Fruit fly (Drosophila melanogaster) whole organism, embryonic: ENCODE measurements around the gene CG45066.

Source experiments
- Aef1 ChIP-seq: fragments of 200-800 bp; sonication (Bioruptor generic); IDR thresholded peaks from 3 replicates; pipeline ENCODE4 v1.3.6; 2022; ENCODE audit warnings: missing biosample characterization, missing genetic modification characterization
- Atf6 ChIP-seq: fragments of 200-800 bp; sonication (Bioruptor generic); IDR thresholded peaks from 2 replicates; pipeline ENCODE4 v1.3.6; 2022; ENCODE audit warnings: missing biosample characterization, missing genetic modification characterization
- BEAF-32 ChIP-seq: fragments of 200-800 bp; sonication (Bioruptor generic); optimal IDR thresholded peaks from 3 replicates; lab custom pipeline; 2017; ENCODE audit warnings: missing biosample characterization, missing genetic modification characterization, mild to moderate bottlenecking, moderate library complexity, missing genetic modification reagents
- CG12236 ChIP-seq: fragments of 200-800 bp; sonication (Bioruptor generic); optimal IDR thresholded peaks from 2 replicates; lab custom pipeline; 2016; ENCODE audit warnings: missing biosample characterization, missing genetic modification characterization
- CG15696 ChIP-seq: fragments of 200-800 bp; sonication (Bioruptor generic); optimal IDR thresholded peaks from 2 replicates; lab custom pipeline; 2019; ENCODE audit warnings: missing biosample characterization, mild to moderate bottlenecking, missing genetic modification characterization, moderate library complexity
- CG1603 ChIP-seq: fragments of 200-800 bp; sonication (Bioruptor generic); optimal IDR thresholded peaks from 2 replicates; lab custom pipeline; 2019; ENCODE audit warnings: missing biosample characterization, mild to moderate bottlenecking, missing genetic modification characterization, moderate library complexity
- CG16779 ChIP-seq: fragments of 200-800 bp; sonication (Bioruptor generic); IDR thresholded peaks from 2 replicates; pipeline ENCODE4 v1.3.6; 2022; ENCODE audit warnings: missing biosample characterization, missing genetic modification characterization
- CG16815 ChIP-seq: fragments of 200-800 bp; sonication (Bioruptor generic); optimal IDR thresholded peaks from 3 replicates; lab custom pipeline; 2017; ENCODE audit warnings: missing biosample characterization, mild to moderate bottlenecking, missing genetic modification characterization
- CG1792 ChIP-seq: fragments of 200-800 bp; sonication (Bioruptor generic); optimal IDR thresholded peaks from 2 replicates; lab custom pipeline; 2016; ENCODE audit warnings: missing biosample characterization, missing genetic modification characterization
- CG30431 ChIP-seq: fragments of 200-800 bp; sonication (Bioruptor generic); optimal IDR thresholded peaks from 2 replicates; lab custom pipeline; 2017; ENCODE audit warnings: missing biosample characterization, missing genetic modification characterization
- CG4360 ChIP-seq: fragments of 200-800 bp; sonication (Bioruptor generic); IDR thresholded peaks from 2 replicates; pipeline ENCODE4 v1.3.6; 2022; ENCODE audit warnings: missing biosample characterization, missing genetic modification characterization
- CG43689 ChIP-seq: fragments of 200-800 bp; sonication (Bioruptor generic); IDR thresholded peaks from 2 replicates; pipeline ENCODE4 v1.3.6; 2022; ENCODE audit warnings: missing biosample characterization, missing genetic modification characterization
- CG6272 ChIP-seq: fragments of 200-800 bp; sonication (Bioruptor generic); IDR thresholded peaks from 2 replicates; pipeline ENCODE4 v1.3.6; 2022; ENCODE audit warnings: missing biosample characterization, missing genetic modification characterization
- CG7372 ChIP-seq: fragments of 200-800 bp; sonication (Bioruptor generic); IDR thresholded peaks from 2 replicates; pipeline ENCODE4 v1.3.6; 2022; ENCODE audit warnings: missing biosample characterization, missing genetic modification characterization
- CG8290 ChIP-seq, 3 experiments: fragments of 200-800 bp; sonication (Bioruptor generic); optimal IDR thresholded peaks; 2 replicates each; lab custom pipeline; 2016 to 2019; ENCODE audit warnings: missing biosample characterization in 3 of 3, missing genetic modification characterization in 3 of 3, mild to moderate bottlenecking in 2 of 3, moderate library complexity in 1 of 3
- CG8478 ChIP-seq: fragments of >200 bp; optimal IDR thresholded peaks from 2 replicates; lab custom pipeline; 2018
- CG9797 ChIP-seq: fragments of 200-800 bp; sonication (Bioruptor generic); optimal IDR thresholded peaks from 3 replicates; lab custom pipeline; 2018; ENCODE audit warnings: missing biosample characterization, mild to moderate bottlenecking, missing genetic modification characterization
- E2f1 ChIP-seq: fragments of 200-800 bp; sonication (Bioruptor generic); IDR thresholded peaks from 2 replicates; pipeline ENCODE4 v1.3.6; 2022; ENCODE audit warnings: missing biosample characterization, missing genetic modification characterization
- E2f2 ChIP-seq: fragments of 200-800 bp; sonication (Bioruptor generic); IDR thresholded peaks from 2 replicates; pipeline ENCODE4 v1.3.6; 2022; ENCODE audit warnings: missing biosample characterization, missing genetic modification characterization
- Hr3 ChIP-seq: fragments of 200-800 bp; sonication (Bioruptor generic); optimal IDR thresholded peaks from 3 replicates; lab custom pipeline; 2016; ENCODE audit warnings: missing biosample characterization, missing genetic modification characterization
- Hr39 ChIP-seq: fragments of >200 bp; optimal IDR thresholded peaks from 2 replicates; lab custom pipeline; 2017
- Jarid2 ChIP-seq: fragments of 200-800 bp; sonication (Bioruptor generic); optimal IDR thresholded peaks from 3 replicates; lab custom pipeline; 2017; ENCODE audit warnings: mild to moderate bottlenecking, missing biosample characterization, missing genetic modification reagents, missing genetic modification characterization
- Med ChIP-seq: fragments of 200-800 bp; sonication (Bioruptor generic); peaks from one replicate; lab custom pipeline; 2016; ENCODE audit warnings: missing biosample characterization, missing genetic modification characterization, mild to moderate bottlenecking, inconsistent platforms, moderate library complexity
- Mrtf ChIP-seq: fragments of 200-800 bp; sonication (Bioruptor generic); IDR thresholded peaks from 3 replicates; pipeline ENCODE4 v1.3.6; 2022; ENCODE audit warnings: missing biosample characterization, missing genetic modification characterization
- NC2β ChIP-seq: fragments of 200-800 bp; sonication (Bioruptor generic); optimal IDR thresholded peaks from 2 replicates; lab custom pipeline; 2016; ENCODE audit warnings: missing biosample characterization, missing genetic modification characterization
- NfI ChIP-seq: fragments of 200-800 bp; sonication (Bioruptor generic); optimal IDR thresholded peaks from 3 replicates; lab custom pipeline; 2018; ENCODE audit warnings: missing biosample characterization, mild to moderate bottlenecking, missing genetic modification characterization, moderate library complexity
- TFAM ChIP-seq: fragments of 200-800 bp; sonication (Bioruptor generic); optimal IDR thresholded peaks from 2 replicates; lab custom pipeline; 2017; ENCODE audit warnings: missing biosample characterization, missing genetic modification characterization, inconsistent platforms
- ash1 ChIP-seq: fragments of 200-800 bp; sonication (Bioruptor generic); optimal IDR thresholded peaks from 2 replicates; lab custom pipeline; 2018; ENCODE audit warnings: missing biosample characterization, mild to moderate bottlenecking, missing genetic modification characterization
- bab2 ChIP-seq: fragments of 200-800 bp; sonication (Bioruptor generic); optimal IDR thresholded peaks from 2 replicates; lab custom pipeline; 2016; ENCODE audit warnings: missing biosample characterization, missing genetic modification characterization
- bcd ChIP-seq: fragments of 200-800 bp; sonication (Bioruptor generic); optimal IDR thresholded peaks from 2 replicates; lab custom pipeline; 2017; ENCODE audit warnings: missing biosample characterization, mild to moderate bottlenecking, missing genetic modification characterization
- croc ChIP-seq: fragments of 200-800 bp; sonication (Bioruptor generic); conservative IDR thresholded peaks from 3 replicates; pipeline ENCODE4 v1.3.6; 2022; ENCODE audit warnings: missing biosample characterization, missing genetic modification characterization
- en ChIP-seq: fragments of 200-800 bp; sonication (Bioruptor generic); optimal IDR thresholded peaks from 2 replicates; lab custom pipeline; 2016; ENCODE audit warnings: missing biosample characterization, missing genetic modification characterization
- fru ChIP-seq: fragments of >200 bp; optimal IDR thresholded peaks from 2 replicates; lab custom pipeline; 2017
- ftz-f1 ChIP-seq: fragments of 200-800 bp; sonication (Bioruptor generic); optimal IDR thresholded peaks from 2 replicates; lab custom pipeline; 2016; ENCODE audit warnings: missing biosample characterization, missing genetic modification characterization
- inv ChIP-seq: fragments of 200-800 bp; sonication (Bioruptor generic); IDR thresholded peaks from 2 replicates; pipeline ENCODE4 v1.3.6; 2022; ENCODE audit warnings: missing biosample characterization, missing genetic modification characterization; ENCODE audit not compliant: partially characterized antibody
- jigr1 ChIP-seq: fragments of 200-800 bp; sonication (Bioruptor generic); IDR thresholded peaks from 3 replicates; pipeline ENCODE4 v1.3.6; 2022; ENCODE audit warnings: missing biosample characterization, missing genetic modification characterization
- kay ChIP-seq: fragments of 200-800 bp; sonication (Bioruptor generic); optimal IDR thresholded peaks from 2 replicates; lab custom pipeline; 2016; ENCODE audit warnings: missing biosample characterization, missing genetic modification characterization
- kni ChIP-seq: fragments of 200-800 bp; sonication (Bioruptor generic); optimal IDR thresholded peaks from 3 replicates; lab custom pipeline; 2017; ENCODE audit warnings: mild to moderate bottlenecking, missing biosample characterization, missing genetic modification reagents, missing genetic modification characterization
- lab ChIP-seq: fragments of 200-800 bp; sonication (Bioruptor generic); optimal IDR thresholded peaks from 3 replicates; lab custom pipeline; 2017; ENCODE audit warnings: missing biosample characterization, missing genetic modification characterization, mild to moderate bottlenecking, moderate library complexity, missing genetic modification reagents
- mam ChIP-seq: fragments of 200-800 bp; sonication (Bioruptor generic); optimal IDR thresholded peaks from 3 replicates; lab custom pipeline; 2016; ENCODE audit warnings: missing biosample characterization, missing genetic modification characterization
- mirr ChIP-seq: fragments of 200-800 bp; sonication (Bioruptor generic); optimal IDR thresholded peaks from 3 replicates; lab custom pipeline; 2018; ENCODE audit warnings: missing biosample characterization, mild to moderate bottlenecking, missing genetic modification characterization
- nom ChIP-seq: fragments of 200-800 bp; sonication (Bioruptor generic); optimal IDR thresholded peaks from 2 replicates; lab custom pipeline; 2017; ENCODE audit warnings: missing biosample characterization, missing genetic modification characterization, mild to moderate bottlenecking, moderate library complexity, missing genetic modification reagents
- oc ChIP-seq: fragments of 200-800 bp; sonication (Bioruptor generic); optimal IDR thresholded peaks from 2 replicates; lab custom pipeline; 2018; ENCODE audit warnings: missing biosample characterization, mild to moderate bottlenecking, missing genetic modification characterization, moderate library complexity
- p53 ChIP-seq: fragments of 200-800 bp; sonication (Bioruptor generic); optimal IDR thresholded peaks from 2 replicates; lab custom pipeline; 2016; ENCODE audit warnings: missing biosample characterization, missing genetic modification characterization
- pb ChIP-seq: fragments of 200-800 bp; sonication (Bioruptor generic); optimal IDR thresholded peaks from 3 replicates; lab custom pipeline; 2016; ENCODE audit warnings: missing biosample characterization, missing genetic modification characterization
- phol ChIP-seq: fragments of 200-800 bp; sonication (Bioruptor generic); optimal IDR thresholded peaks from 3 replicates; lab custom pipeline; 2018; ENCODE audit warnings: missing biosample characterization, mild to moderate bottlenecking, missing genetic modification characterization, moderate library complexity
- sob ChIP-seq: fragments of 200-800 bp; sonication (Bioruptor generic); IDR thresholded peaks from 2 replicates; pipeline ENCODE4 v1.3.6; 2022; ENCODE audit warnings: missing biosample characterization, missing genetic modification characterization
- stwl ChIP-seq: fragments of 200-800 bp; sonication (Bioruptor generic); optimal IDR thresholded peaks from 3 replicates; lab custom pipeline; 2018; ENCODE audit warnings: missing biosample characterization, mild to moderate bottlenecking, missing genetic modification characterization, moderate library complexity
- toy ChIP-seq: fragments of 200-800 bp; sonication (Bioruptor generic); IDR thresholded peaks from 2 replicates; pipeline ENCODE4 v1.3.6; 2022; ENCODE audit warnings: missing biosample characterization, missing genetic modification characterization
- trem ChIP-seq: fragments of 200-800 bp; optimal IDR thresholded peaks from 3 replicates; lab custom pipeline; 2019; ENCODE audit warnings: missing biosample characterization, mild to moderate bottlenecking, missing genetic modification characterization, moderate library complexity

Gene CG45066

DNA sequence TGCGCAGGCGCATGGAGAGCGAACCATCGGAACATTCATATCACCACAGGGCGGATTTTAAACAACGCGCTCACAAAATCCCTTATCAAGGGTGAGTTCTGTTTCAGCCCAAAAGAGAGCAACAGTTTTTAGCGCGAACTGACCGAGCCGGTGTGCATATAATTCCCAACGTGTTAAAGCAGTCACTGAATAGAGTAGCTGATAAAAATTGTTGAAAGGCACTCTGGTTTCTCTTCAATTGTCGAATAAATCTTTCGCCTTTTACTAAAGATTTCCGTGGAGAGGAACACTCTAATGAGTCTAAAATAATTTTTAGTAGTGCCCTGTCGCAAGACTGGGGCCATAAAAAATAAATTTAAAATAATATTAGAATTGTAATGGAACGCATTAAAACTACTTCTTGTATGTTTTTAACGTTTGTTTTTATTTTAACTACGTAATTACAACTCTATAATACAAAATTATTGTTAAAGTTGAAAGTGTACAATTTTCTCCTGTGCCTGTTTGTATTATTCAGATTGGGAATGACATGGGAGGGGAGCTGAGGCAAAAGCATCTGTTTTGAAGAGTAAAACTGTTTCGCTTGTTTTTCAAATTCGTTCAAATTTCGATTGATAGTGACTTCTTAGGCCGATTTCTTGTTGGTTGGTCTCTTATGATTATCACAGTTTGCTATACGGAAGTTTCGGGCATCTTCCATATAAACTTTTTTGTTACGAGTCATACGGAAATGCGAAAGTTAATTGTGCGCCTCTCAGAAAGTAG lies 20.3 kb downstream of the CG45066 start (continued):
- TF ChIP-seq CG4360 (peak; percentile 45), Aef1 (GFP tag; lab: Robert Waterston, UW) (no peak), croc (GFP tag; lab: Robert Waterston, UW) (no peak), Hr3 (GFP tag; lab: Kevin White, UChicago) (peak; percentile 8), CG16779 (GFP tag; lab: Robert Waterston, UW) (peak; percentile 36; the same call in 1 of the 2 replicates), en (GFP tag; lab: Kevin White, UChicago) (no peak), Med (GFP tag; lab: Kevin White, UChicago) (peak; percentile 89), bab2 (GFP tag; lab: Kevin White, UChicago) (no peak), CG7372 (0 out of 2 replicates have a peak, but pooled peaks have one; percentile 7), E2f2 (GFP tag; lab: Robert Waterston, UW) (peak; percentile 97), inv (GFP tag; lab: Robert Waterston, UW) (no peak), Hr39 (lab: Kevin White, UChicago) (no peak), TFAM (GFP tag; lab: Kevin White, UChicago) (no peak), bcd (GFP tag; lab: Kevin White, UChicago) (peak; percentile 34), CG6272 (GFP tag; lab: Robert Waterston, UW) (no peak), CG12236 (GFP tag; lab: Kevin White, UChicago) (no peak), NC2β (GFP tag; lab: Kevin White, UChicago) (peak; percentile 64), E2f1 (GFP tag; lab: Robert Waterston, UW) (peak; percentile 40; the same call in 1 of the 2 replicates), kay (GFP tag; lab: Kevin White, UChicago) (peak; percentile 31), CG15696 (tag; lab: Kevin White, UChicago) (peak; percentile 57), fru (no peak), ftz-f1 (GFP tag; lab: Kevin White, UChicago) (no peak), trem (tag; lab: Kevin White, UChicago) (peak; percentile 1), toy (no peak), lab (no peak), p53 (GFP tag; lab: Kevin White, UChicago) (no peak), mam (GFP tag; lab: Kevin White, UChicago) (peak; percentile 36), CG30431 (GFP tag; lab: Kevin White, UChicago) (no peak), CG1792 (GFP tag; lab: Kevin White, UChicago) (peak; percentile 45), Jarid2 (GFP tag; lab: Kevin White, UChicago) (peak; percentile 67), CG8478 (lab: Kevin White, UChicago) (no peak), pb (no peak), CG1603 (tag; lab: Kevin White, UChicago) (peak; percentile 42), mirr (GFP tag; lab: Kevin White, UChicago) (peak; percentile 37), stwl (tag; lab: Kevin White, UChicago) (no peak), nom (GFP tag; lab: Kevin White, UChicago) (peak; percentile 18), jigr1 (GFP tag; lab: Robert Waterston, UW) (peak; percentile 43; the same call in 1 of the 3 replicates), CG16815 (GFP tag; lab: Kevin White, UChicago) (no peak), BEAF-32 (GFP tag; lab: Kevin White, UChicago) (no peak), ash1 (GFP tag; lab: Kevin White, UChicago) (no peak), CG9797 (no peak), kni (GFP tag; lab: Kevin White, UChicago) (peak; percentile 71), CG43689 (GFP tag; lab: Robert Waterston, UW) (no peak), NfI (GFP tag; lab: Kevin White, UChicago) (no peak), Mrtf (no peak), sob (GFP tag; lab: Robert Waterston, UW) (peak; percentile 77), CG8290 (GFP tag; optimal IDR thresholded peaks at IDR 0.05; lab: Kevin White, UChicago) (no peak), CG8290 (tag; optimal IDR thresholded peaks at IDR 0.05; lab: Kevin White, UChicago) (peak in 1 of 2 experiments; percentile 74), phol (tag; lab: Kevin White, UChicago) (peak; percentile 23), Atf6 (GFP tag; lab: Robert Waterston, UW) (peak; percentile 69), oc (tag; lab: Kevin White, UChicago) (no peak)
